Worm (Caenorhabditis elegans) whole organism, L2 larva: ENCODE measurements around the gene F47C12.8.

Experiments used
- F13H6.1 ChIP-seq: sonication (generic microtip); optimal IDR thresholded peaks from 2 replicates; lab custom pipeline; 2016; ENCODE audit warnings: missing genetic modification characterization, missing compliant biosample characterization
- R02D3.7 ChIP-seq: fragments of 150-350 bp; optimal IDR thresholded peaks from 2 replicates; lab custom pipeline; 2014; ENCODE audit warnings: missing biosample characterization, missing genetic modification characterization
- Y55F3AM.14 ChIP-seq: fragments of 200-800 bp; sonication (Bioruptor generic); optimal IDR thresholded peaks from 2 replicates; lab custom pipeline; 2018; ENCODE audit warnings: mild to moderate bottlenecking, missing genetic modification characterization, missing compliant biosample characterization
- alr-1 ChIP-seq: fragments of 150-350 bp; optimal IDR thresholded peaks from 2 replicates; lab custom pipeline; 2014; ENCODE audit warnings: missing biosample characterization, missing genetic modification characterization
- aly-2 ChIP-seq: fragments of 150-350 bp; optimal IDR thresholded peaks from 2 replicates; lab custom pipeline; 2014; ENCODE audit warnings: missing biosample characterization, missing genetic modification characterization
- ama-1 ChIP-seq: fragments of 150-350 bp; optimal IDR thresholded peaks from 2 replicates; lab custom pipeline; 2018; ENCODE audit warnings: inconsistent platforms
- blmp-1 ChIP-seq: sonication (generic microtip); optimal IDR thresholded peaks from 2 replicates; lab custom pipeline; 2017; ENCODE audit warnings: missing genetic modification characterization, mild to moderate bottlenecking, missing compliant biosample characterization, antibody characterized with exemption, moderate library complexity; ENCODE audit not compliant: insufficient read depth
- ceh-16 ChIP-seq: fragments of 150-350 bp; optimal IDR thresholded peaks from 2 replicates; lab custom pipeline; 2014; ENCODE audit warnings: missing biosample characterization, missing genetic modification characterization
- ceh-82 ChIP-seq: fragments of 150-350 bp; optimal IDR thresholded peaks from 2 replicates; lab custom pipeline; 2014; ENCODE audit warnings: missing biosample characterization, missing genetic modification characterization
- crh-2 ChIP-seq: sonication (generic microtip); optimal IDR thresholded peaks from 2 replicates; lab custom pipeline; 2017; ENCODE audit warnings: missing biosample characterization, missing genetic modification characterization
- elt-3 ChIP-seq: sonication (generic microtip); optimal IDR thresholded peaks from 2 replicates; lab custom pipeline; 2017; ENCODE audit warnings: missing biosample characterization, missing genetic modification characterization
- fos-1 ChIP-seq: fragments of 150-350 bp; optimal IDR thresholded peaks from 2 replicates; lab custom pipeline; 2014; ENCODE audit warnings: missing biosample characterization, missing genetic modification characterization
- gmeb-1 ChIP-seq: fragments of 150-350 bp; optimal IDR thresholded peaks from 2 replicates; lab custom pipeline; 2014; ENCODE audit warnings: missing biosample characterization, missing genetic modification characterization
- lin-13 ChIP-seq: fragments of 150-350 bp; optimal IDR thresholded peaks from 2 replicates; lab custom pipeline; 2014; ENCODE audit warnings: missing biosample characterization, missing genetic modification reagents, missing genetic modification characterization
- lin-39 ChIP-seq: fragments of 150-350 bp; optimal IDR thresholded peaks from 2 replicates; lab custom pipeline; 2014; ENCODE audit warnings: missing biosample characterization, missing genetic modification reagents, missing genetic modification characterization
- lsy-2 ChIP-seq, 2 experiments: fragments of 150-350 bp in 1 of 2; sonication (generic microtip) in 1 of 2; optimal IDR thresholded peaks; 2 replicates each; lab custom pipeline; 2014 to 2017; ENCODE audit warnings: missing biosample characterization in 2 of 2, missing genetic modification characterization in 2 of 2
- mab-5 ChIP-seq: fragments of 150-350 bp; optimal IDR thresholded peaks from 2 replicates; lab custom pipeline; 2014; ENCODE audit warnings: missing biosample characterization, missing genetic modification characterization
- mbf-1 ChIP-seq: sonication (generic microtip); optimal IDR thresholded peaks from 2 replicates; lab custom pipeline; 2017; ENCODE audit warnings: missing biosample characterization, missing genetic modification characterization
- mdl-1 ChIP-seq, 2 experiments: fragments of 150-350 bp in 1 of 2; sonication (generic microtip) in 1 of 2; optimal IDR thresholded peaks; 2 replicates each; lab custom pipeline; 2017; ENCODE audit warnings: missing biosample characterization in 2 of 2, missing genetic modification characterization in 2 of 2
- nhr-10 ChIP-seq: sonication (generic microtip); optimal IDR thresholded peaks from 2 replicates; lab custom pipeline; 2017; ENCODE audit warnings: missing biosample characterization, missing genetic modification characterization
- nhr-11 ChIP-seq: fragments of 150-350 bp; optimal IDR thresholded peaks from 2 replicates; lab custom pipeline; 2014; ENCODE audit warnings: missing biosample characterization, missing genetic modification characterization
- nhr-129 ChIP-seq: fragments of 150-350 bp; optimal IDR thresholded peaks from 2 replicates; lab custom pipeline; 2014; ENCODE audit warnings: missing biosample characterization, missing genetic modification characterization
- nhr-21 ChIP-seq: fragments of 150-350 bp; optimal IDR thresholded peaks from 2 replicates; lab custom pipeline; 2014; ENCODE audit warnings: missing biosample characterization, missing genetic modification characterization
- nhr-25 ChIP-seq: fragments of 150-350 bp; sonication (generic microtip); optimal IDR thresholded peaks from 3 replicates; lab custom pipeline; 2014; ENCODE audit warnings: missing biosample characterization, missing genetic modification characterization
- peb-1 ChIP-seq: fragments of 150-350 bp; optimal IDR thresholded peaks from 2 replicates; lab custom pipeline; 2014; ENCODE audit warnings: missing biosample characterization, missing genetic modification characterization
- sem-4 ChIP-seq: fragments of 150-350 bp; optimal IDR thresholded peaks from 2 replicates; lab custom pipeline; 2014; ENCODE audit warnings: missing biosample characterization, missing genetic modification reagents, missing genetic modification characterization
- skn-1 ChIP-seq: sonication (generic microtip); optimal IDR thresholded peaks from 2 replicates; lab custom pipeline; 2017; ENCODE audit warnings: missing biosample characterization, missing genetic modification characterization
- sma-9 ChIP-seq, 2 experiments: fragments of 150-350 bp in 1 of 2; sonication (generic microtip) in 1 of 2; optimal IDR thresholded peaks; 2 replicates each; lab custom pipeline; 2014 to 2016; ENCODE audit warnings: missing genetic modification characterization in 2 of 2, mild to moderate bottlenecking in 1 of 2, missing biosample characterization in 1 of 2, missing compliant biosample characterization in 1 of 2, missing genetic modification reagents in 1 of 2, moderate library complexity in 1 of 2
- unc-55 ChIP-seq: fragments of 150-350 bp; sonication (generic microtip); optimal IDR thresholded peaks from 3 replicates; lab custom pipeline; 2014; ENCODE audit warnings: missing biosample characterization, missing genetic modification reagents, missing genetic modification characterization
- zag-1 ChIP-seq: fragments of 150-350 bp; optimal IDR thresholded peaks from 2 replicates; lab custom pipeline; 2014; ENCODE audit warnings: missing biosample characterization, missing genetic modification characterization
- ztf-1 ChIP-seq: fragments of 200-800 bp; sonication (Bioruptor generic); conservative IDR thresholded peaks from 2 replicates; pipeline ENCODE4 v1.3.6; 2022; ENCODE audit warnings: missing genetic modification characterization, missing compliant biosample characterization
- ztf-11 ChIP-seq: sonication (generic microtip); optimal IDR thresholded peaks from 2 replicates; lab custom pipeline; 2017; ENCODE audit warnings: missing biosample characterization, missing genetic modification characterization

The F47C12.8 gene

ce11 chrIV:3973049-3973448 is 25.4 kb downstream of the F47C12.8 start, which contains the start of gene clec-79:
clec-79 (plus strand) TSS chrIV:3973349.
- no peak for TF ChIP-seq R02D3.7 (tag; lab: Kevin White, UChicago)
- TF ChIP-seq unc-55 (GFP tag; lab: Kevin White, UChicago), result no peak
- TF ChIP-seq nhr-10 (tag; lab: Kevin White, UChicago), result no peak
- TF ChIP-seq lsy-2 (tag; optimal IDR thresholded peaks at IDR 0.05; lab: Kevin White, UChicago), result no peak
- no peak for TF ChIP-seq ceh-16
- no peak for TF ChIP-seq nhr-21
- TF ChIP-seq nhr-11, result no peak
- no peak for TF ChIP-seq ceh-82 (tag; lab: Kevin White, UChicago)
- no peak for TF ChIP-seq mab-5 (tag; lab: Kevin White, UChicago)
- TF ChIP-seq nhr-25 (tag; lab: Kevin White, UChicago), result no peak
- no peak for TF ChIP-seq ztf-11 (tag; lab: Kevin White, UChicago)
- no peak for TF ChIP-seq elt-3 (tag; lab: Kevin White, UChicago)
- no peak for TF ChIP-seq Y55F3AM.14 (GFP tag; lab: Kevin White, UChicago)
- TF ChIP-seq mbf-1, result no peak

DNA sequence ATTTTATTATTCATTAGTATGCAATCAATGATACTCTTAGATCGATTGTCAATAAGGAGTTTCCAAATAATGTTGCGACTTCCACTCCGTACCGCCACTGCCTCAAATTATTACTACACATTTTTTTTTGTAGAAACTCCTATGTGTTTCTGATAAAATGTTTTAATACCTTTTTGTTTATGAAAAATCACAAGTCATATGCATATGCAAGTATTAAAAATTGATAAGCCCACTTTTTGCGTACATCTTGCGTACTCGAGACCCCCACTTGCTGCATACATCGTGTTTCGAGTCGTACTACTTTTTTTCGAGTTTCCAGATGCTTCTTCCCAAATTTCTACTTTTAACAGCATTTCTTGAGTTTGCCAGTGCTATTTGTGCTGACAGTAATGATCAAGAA is 33.4 kb downstream of the F47C12.8 start, which contains the start of gene clec-76:
Gene clec-76, plus strand, starts transcription at position 234 of the 400 bp plus-strand sequence.
- TF ChIP-seq lsy-2 (tag; optimal IDR thresholded peaks at IDR 0.05; lab: Kevin White, UChicago) (no peak), fos-1 (peak; percentile 41), peb-1 (tag; lab: Kevin White, UChicago) (no peak), ztf-11 (tag; lab: Kevin White, UChicago) (no peak), sma-9 (GFP tag; optimal IDR thresholded peaks at IDR 0.05; lab: Kevin White, UChicago) (peak; percentile 52), sma-9 (tag; optimal IDR thresholded peaks at IDR 0.05; lab: Kevin White, UChicago) (no peak)
- TF ChIP-seq, all 48 proteins: peak for 2

- no peak for TF ChIP-seq mdl-1 (tag; optimal IDR thresholded peaks at IDR 0.05; lab: Kevin White, UChicago)
- no peak for TF ChIP-seq F13H6.1 (tag; lab: Kevin White, UChicago)
- TF ChIP-seq lin-13 (GFP tag; lab: Kevin White, UChicago), result no peak
Observed at ce11 chrIV:3963498-3963897, 34.9 kb downstream of the F47C12.8 start.

- TF ChIP-seq sem-4 (no peak), ama-1 (no peak), nhr-10 (tag; lab: Kevin White, UChicago) (no peak), gmeb-1 (tag; lab: Kevin White, UChicago) (no peak), F13H6.1 (tag; lab: Kevin White, UChicago) (no peak), nhr-129 (tag; lab: Kevin White, UChicago) (no peak), nhr-25 (tag; lab: Kevin White, UChicago) (no peak), Y55F3AM.14 (GFP tag; lab: Kevin White, UChicago) (no peak), skn-1 (tag; lab: Kevin White, UChicago) (no peak), peb-1 (tag; lab: Kevin White, UChicago) (no peak), nhr-11 (no peak), aly-2 (no peak)
Observed at ce11 chrIV:3962584-3962983, 35.8 kb downstream of the F47C12.8 start, which contains the start of gene Y46C8AM.1. Y46C8AM.1 (plus strand) TSS chrIV:3962884.

DNA sequence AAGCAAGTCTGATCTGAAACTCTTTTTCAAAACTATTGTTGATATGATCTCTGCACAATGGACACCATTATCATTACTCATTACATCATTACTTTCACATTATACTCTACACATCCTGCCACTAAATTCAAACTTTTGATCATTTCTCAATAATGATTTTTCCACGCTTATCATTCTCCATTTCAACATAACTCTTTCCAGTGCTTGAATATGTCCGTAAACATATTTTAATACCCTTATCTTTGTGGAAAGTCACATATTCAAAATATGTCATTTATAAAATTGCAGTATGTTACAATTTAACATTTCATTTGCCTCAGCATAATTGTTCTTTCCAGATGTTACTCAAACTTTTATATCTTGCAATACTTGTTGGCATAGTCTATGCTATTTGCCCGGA is 38.0 kb downstream of the F47C12.8 start, which contains the start of gene clec-75:
Gene clec-75, plus strand, starts transcription at position 339 of the 400 bp plus-strand sequence.
- no peak for TF ChIP-seq nhr-21
- TF ChIP-seq blmp-1, result no peak

ce11 chrIV:3956705-3957104 is 41.7 kb downstream of the F47C12.8 start, which contains the start of gene clec-74:
clec-74 (plus strand) TSS chrIV:3957005.
- TF ChIP-seq zag-1 (tag; lab: Kevin White, UChicago), result no peak
- TF ChIP-seq blmp-1, result no peak
- no peak for TF ChIP-seq Y55F3AM.14 (GFP tag; lab: Kevin White, UChicago)
- no peak for TF ChIP-seq alr-1 (tag; lab: Kevin White, UChicago)
- TF ChIP-seq F13H6.1 (tag; lab: Kevin White, UChicago), result no peak
- no peak for TF ChIP-seq nhr-10 (tag; lab: Kevin White, UChicago)
- TF ChIP-seq nhr-11, result no peak
- TF ChIP-seq aly-2, result no peak
- TF ChIP-seq lsy-2 (tag; optimal IDR thresholded peaks at IDR 0.05; lab: Kevin White, UChicago), result no peak
- TF ChIP-seq lin-39 (tag; lab: Kevin White, UChicago), result no peak
- TF ChIP-seq R02D3.7 (tag; lab: Kevin White, UChicago), result no peak
- no peak for TF ChIP-seq ztf-1 (GFP tag; lab: Robert Waterston, UW)
- no peak for TF ChIP-seq crh-2 (tag; lab: Kevin White, UChicago)
- no peak for TF ChIP-seq ztf-11 (tag; lab: Kevin White, UChicago)
